Worm (Caenorhabditis elegans) whole organism, early embryonic: ENCODE measurements around the gene lido-9.

Experiments
- B0310.2 ChIP-seq: sonication (generic microtip); optimal IDR thresholded peaks from 2 replicates; lab custom pipeline; 2016; ENCODE audit warnings: mild to moderate bottlenecking, missing genetic modification characterization, missing compliant biosample characterization
- F13C5.2 ChIP-seq: sonication (generic microtip); optimal IDR thresholded peaks from 2 replicates; lab custom pipeline; 2017; ENCODE audit warnings: mild to moderate bottlenecking, missing genetic modification characterization, inconsistent platforms, missing compliant biosample characterization
- aly-1 ChIP-seq: sonication (generic microtip); optimal IDR thresholded peaks from 2 replicates; lab custom pipeline; 2016; ENCODE audit warnings: missing genetic modification characterization, missing compliant biosample characterization
- ama-1 ChIP-seq: fragments of 150-350 bp; optimal IDR thresholded peaks from 2 replicates; lab custom pipeline; 2014
- ceh-13 ChIP-seq: fragments of 200-800 bp; sonication (Bioruptor generic); optimal IDR thresholded peaks from 2 replicates; lab custom pipeline; 2018; ENCODE audit warnings: mild to moderate bottlenecking, missing genetic modification characterization, missing compliant biosample characterization
- ceh-36 ChIP-seq: sonication (generic microtip); optimal IDR thresholded peaks from 2 replicates; lab custom pipeline; 2016; ENCODE audit warnings: missing genetic modification characterization, inconsistent platforms, missing compliant biosample characterization
- ets-7 ChIP-seq: sonication (generic microtip); optimal IDR thresholded peaks from 2 replicates; lab custom pipeline; 2016; ENCODE audit warnings: missing genotype, missing genetic modification characterization, missing compliant biosample characterization
- flt-1 ChIP-seq: fragments of 200-800 bp; sonication (Bioruptor generic); IDR thresholded peaks from 2 replicates; pipeline ENCODE4 v1.3.6; 2022; ENCODE audit warnings: missing genetic modification characterization, missing compliant biosample characterization
- hmbx-1 ChIP-seq: sonication (generic microtip); optimal IDR thresholded peaks from 2 replicates; lab custom pipeline; 2016; ENCODE audit warnings: mild to moderate bottlenecking, missing genetic modification characterization, missing compliant biosample characterization
- hmg-4 ChIP-seq: fragments of 200-800 bp; sonication (Bioruptor generic); optimal IDR thresholded peaks from 2 replicates; lab custom pipeline; 2018; ENCODE audit warnings: mild to moderate bottlenecking, missing genetic modification characterization, missing compliant biosample characterization
- hnd-1 ChIP-seq: sonication (generic microtip); optimal IDR thresholded peaks from 2 replicates; lab custom pipeline; 2016; ENCODE audit warnings: missing genetic modification characterization, missing compliant biosample characterization
- pes-1 ChIP-seq: fragments of 200-800 bp; sonication (Bioruptor generic); IDR thresholded peaks from 2 replicates; pipeline ENCODE4 v1.3.6; 2022; ENCODE audit warnings: missing genetic modification reagents, missing genetic modification characterization, missing compliant biosample characterization
- scrt-1 ChIP-seq: fragments of 200-800 bp; sonication (Bioruptor generic); IDR thresholded peaks from 2 replicates; pipeline ENCODE4 v1.3.6; 2022; ENCODE audit warnings: missing genetic modification characterization, missing compliant biosample characterization
- sea-1 ChIP-seq: fragments of 200-800 bp; sonication (Bioruptor generic); conservative IDR thresholded peaks from 2 replicates; pipeline ENCODE4 v1.3.6; 2022; ENCODE audit warnings: missing genetic modification characterization, missing compliant biosample characterization
- tbx-11 ChIP-seq: fragments of 200-800 bp; sonication (Bioruptor generic); IDR thresholded peaks from 2 replicates; pipeline ENCODE4 v1.3.6; 2022; ENCODE audit warnings: missing genetic modification characterization, missing compliant biosample characterization
- tbx-37 ChIP-seq: fragments of 200-800 bp; sonication (Bioruptor generic); conservative IDR thresholded peaks from 2 replicates; pipeline ENCODE4 v1.3.6; 2022; ENCODE audit warnings: missing genetic modification reagents, missing genetic modification characterization, missing compliant biosample characterization
- tra-4 ChIP-seq: sonication (generic microtip); optimal IDR thresholded peaks from 2 replicates; lab custom pipeline; 2017; ENCODE audit warnings: missing genetic modification characterization, missing compliant biosample characterization

Gene lido-9

ce11 chrII:3000535-3001264 is at the start of gene lido-9:
Gene lido-9 (plus strand): TSS chrII:3000768.
- TF ChIP-seq ceh-13 (GFP tag; lab: Kevin White, UChicago) = no peak
- no peak for TF ChIP-seq pes-1 (GFP tag; lab: Robert Waterston, UW)
- TF ChIP-seq sea-1 = 0 out of 2 replicates have a peak, but pooled peaks have one; percentile 48
- peak; percentile 68 for TF ChIP-seq scrt-1 (GFP tag; lab: Robert Waterston, UW)
- no peak for TF ChIP-seq tbx-11 (GFP tag; lab: Robert Waterston, UW)
- no peak for TF ChIP-seq hnd-1 (tag; lab: Kevin White, UChicago)
- no peak for TF ChIP-seq ets-7
- no peak for TF ChIP-seq B0310.2 (tag; lab: Kevin White, UChicago)
- TF ChIP-seq ceh-36 (tag; lab: Kevin White, UChicago) = no peak
- no peak for TF ChIP-seq hmg-4 (GFP tag; lab: Kevin White, UChicago)
- TF ChIP-seq aly-1 (tag; lab: Kevin White, UChicago) = no peak
- TF ChIP-seq hmbx-1 (tag; lab: Kevin White, UChicago) = no peak
- no peak for TF ChIP-seq tbx-37 (GFP tag; lab: Robert Waterston, UW)
- TF ChIP-seq ama-1 = peak; percentile 23
- no peak for TF ChIP-seq F13C5.2 (tag; lab: Kevin White, UChicago)
- TF ChIP-seq flt-1 (GFP tag; lab: Robert Waterston, UW) = no peak
- TF ChIP-seq tra-4 (tag; lab: Kevin White, UChicago) = no peak

ce11 chrII:2952629-2953028 is 47.9 kb upstream of the lido-9 start, which contains the start of gene irld-51:
Gene irld-51 (minus strand): TSS chrII:2952729.
- TF ChIP-seq hmbx-1 (tag; lab: Kevin White, UChicago) = no peak
- no peak for TF ChIP-seq hmg-4 (GFP tag; lab: Kevin White, UChicago)
- TF ChIP-seq pes-1 (GFP tag; lab: Robert Waterston, UW) = no peak
- TF ChIP-seq flt-1 (GFP tag; lab: Robert Waterston, UW) = no peak
- TF ChIP-seq tbx-11 (GFP tag; lab: Robert Waterston, UW) = no peak
- TF ChIP-seq ama-1 = no peak
- TF ChIP-seq aly-1 (tag; lab: Kevin White, UChicago) = no peak
- no peak for TF ChIP-seq hnd-1 (tag; lab: Kevin White, UChicago)
- no peak for TF ChIP-seq ceh-13 (GFP tag; lab: Kevin White, UChicago)
- TF ChIP-seq tbx-37 (GFP tag; lab: Robert Waterston, UW) = no peak
- no peak for TF ChIP-seq scrt-1 (GFP tag; lab: Robert Waterston, UW)

- TF ChIP-seq scrt-1 (GFP tag; lab: Robert Waterston, UW) (no peak), tbx-11 (GFP tag; lab: Robert Waterston, UW) (no peak), F13C5.2 (tag; lab: Kevin White, UChicago) (no peak), hnd-1 (tag; lab: Kevin White, UChicago) (no peak), hmg-4 (GFP tag; lab: Kevin White, UChicago) (no peak), aly-1 (tag; lab: Kevin White, UChicago) (no peak), ama-1 (no peak), ets-7 (no peak), B0310.2 (tag; lab: Kevin White, UChicago) (no peak), tbx-37 (GFP tag; lab: Robert Waterston, UW) (no peak), ceh-13 (GFP tag; lab: Kevin White, UChicago) (no peak), hmbx-1 (tag; lab: Kevin White, UChicago) (no peak), sea-1 (no peak), pes-1 (GFP tag; lab: Robert Waterston, UW) (no peak), flt-1 (GFP tag; lab: Robert Waterston, UW) (no peak), tra-4 (tag; lab: Kevin White, UChicago) (no peak), ceh-36 (tag; lab: Kevin White, UChicago) (no peak)
Observed at ce11 chrII:2955656-2956115, 44.9 kb upstream of the lido-9 start, which contains the start of gene irld-48. Gene irld-48 (plus strand): TSS chrII:2956065.

ce11 chrII:2958308-2958707 is 42.3 kb upstream of the lido-9 start, which contains the start of gene srw-60:
Gene srw-60 (plus strand): TSS chrII:2958608.
- TF ChIP-seq sea-1 (no peak), hmbx-1 (tag; lab: Kevin White, UChicago) (no peak), tra-4 (tag; lab: Kevin White, UChicago) (no peak), ets-7 (no peak), ceh-13 (GFP tag; lab: Kevin White, UChicago) (no peak), tbx-37 (GFP tag; lab: Robert Waterston, UW) (no peak), flt-1 (GFP tag; lab: Robert Waterston, UW) (no peak), B0310.2 (tag; lab: Kevin White, UChicago) (no peak), F13C5.2 (tag; lab: Kevin White, UChicago) (no peak), aly-1 (tag; lab: Kevin White, UChicago) (no peak), pes-1 (GFP tag; lab: Robert Waterston, UW) (no peak), tbx-11 (GFP tag; lab: Robert Waterston, UW) (no peak), hnd-1 (tag; lab: Kevin White, UChicago) (no peak)

ce11 chrII:2962531-2963164 is 37.9 kb upstream of the lido-9 start:
- TF ChIP-seq tra-4 (tag; lab: Kevin White, UChicago) (no peak), ets-7 (no peak), hmbx-1 (tag; lab: Kevin White, UChicago) (no peak), F13C5.2 (tag; lab: Kevin White, UChicago) (no peak), tbx-37 (GFP tag; lab: Robert Waterston, UW) (no peak), aly-1 (tag; lab: Kevin White, UChicago) (no peak), ceh-13 (GFP tag; lab: Kevin White, UChicago) (no peak), ama-1 (no peak), flt-1 (GFP tag; lab: Robert Waterston, UW) (no peak), hmg-4 (GFP tag; lab: Kevin White, UChicago) (no peak)

- TF ChIP-seq flt-1 (GFP tag; lab: Robert Waterston, UW) = no peak
- no peak for TF ChIP-seq tra-4 (tag; lab: Kevin White, UChicago)
- TF ChIP-seq aly-1 (tag; lab: Kevin White, UChicago) = no peak
- no peak for TF ChIP-seq hmbx-1 (tag; lab: Kevin White, UChicago)
- TF ChIP-seq scrt-1 (GFP tag; lab: Robert Waterston, UW) = no peak
- no peak for TF ChIP-seq ama-1
- no peak for TF ChIP-seq hnd-1 (tag; lab: Kevin White, UChicago)
- TF ChIP-seq hmg-4 (GFP tag; lab: Kevin White, UChicago) = no peak
- TF ChIP-seq tbx-37 (GFP tag; lab: Robert Waterston, UW) = no peak
- no peak for TF ChIP-seq ceh-13 (GFP tag; lab: Kevin White, UChicago)
- no peak for TF ChIP-seq sea-1
- no peak for TF ChIP-seq ets-7
- TF ChIP-seq pes-1 (GFP tag; lab: Robert Waterston, UW) = no peak
- TF ChIP-seq ceh-36 (tag; lab: Kevin White, UChicago) = no peak
- TF ChIP-seq B0310.2 (tag; lab: Kevin White, UChicago) = no peak
- TF ChIP-seq F13C5.2 (tag; lab: Kevin White, UChicago) = no peak
- no peak for TF ChIP-seq tbx-11 (GFP tag; lab: Robert Waterston, UW)
Observed at ce11 chrII:2963619-2964018, 36.9 kb upstream of the lido-9 start.
